Fruit fly (Drosophila melanogaster) whole organism, embryonic: ENCODE data around the gene CG14631.
A peak's percentile ranks its signal among the peaks of the same experiment; 100 is the strongest.

Source experiments
- CG10431 ChIP-seq: fragments of 200-800 bp; sonication (Bioruptor generic); optimal IDR thresholded peaks from 3 replicates; lab custom pipeline; 2018; ENCODE audit warnings: missing biosample characterization, mild to moderate bottlenecking, missing genetic modification characterization
- CG10462 ChIP-seq: fragments of 200-800 bp; sonication (Bioruptor generic); optimal IDR thresholded peaks from 2 replicates; lab custom pipeline; 2016; ENCODE audit warnings: missing biosample characterization, missing genetic modification characterization
- CG11247 ChIP-seq: fragments of 200-800 bp; sonication (Bioruptor generic); IDR thresholded peaks from 2 replicates; pipeline ENCODE4 v1.3.6; 2022; ENCODE audit warnings: missing biosample characterization, missing genetic modification characterization
- CG12104 ChIP-seq: fragments of 200-800 bp; sonication (Bioruptor generic); optimal IDR thresholded peaks from 3 replicates; lab custom pipeline; 2016; ENCODE audit warnings: missing biosample characterization, missing genetic modification characterization
- CG1233 ChIP-seq: fragments of 200-800 bp; sonication (Bioruptor generic); optimal IDR thresholded peaks from 4 replicates; lab custom pipeline; 2018; ENCODE audit warnings: missing biosample characterization, mild to moderate bottlenecking, missing genetic modification characterization
- CG13123 ChIP-seq: fragments of 200-800 bp; sonication (Bioruptor generic); optimal IDR thresholded peaks from 2 replicates; lab custom pipeline; 2016; ENCODE audit warnings: missing biosample characterization, missing genetic modification characterization
- CG13296 ChIP-seq: fragments of 200-800 bp; sonication (Bioruptor generic); optimal IDR thresholded peaks from 3 replicates; lab custom pipeline; 2018; ENCODE audit warnings: missing biosample characterization, mild to moderate bottlenecking, missing genetic modification characterization
- CG13424 ChIP-seq: fragments of 200-800 bp; sonication (Bioruptor generic); optimal IDR thresholded peaks from 2 replicates; lab custom pipeline; 2019; ENCODE audit warnings: missing biosample characterization, mild to moderate bottlenecking, missing genetic modification characterization, moderate library complexity
- CG13624 ChIP-seq: fragments of 200-800 bp; sonication (Bioruptor generic); optimal IDR thresholded peaks from 2 replicates; lab custom pipeline; 2016; ENCODE audit warnings: missing biosample characterization, missing genetic modification characterization
- CG13775 ChIP-seq: fragments of 200-800 bp; sonication (Bioruptor generic); optimal IDR thresholded peaks from 3 replicates; lab custom pipeline; 2017; ENCODE audit warnings: missing biosample characterization, mild to moderate bottlenecking, missing genetic modification characterization
- CG13894 ChIP-seq: fragments of 200-800 bp; sonication (Bioruptor generic); optimal IDR thresholded peaks from 3 replicates; lab custom pipeline; 2018; ENCODE audit warnings: missing biosample characterization, mild to moderate bottlenecking, missing genetic modification characterization, moderate library complexity
- CG14860 ChIP-seq: fragments of 200-800 bp; sonication (Bioruptor generic); IDR thresholded peaks from 3 replicates; pipeline ENCODE4 v1.3.6; 2022; ENCODE audit warnings: missing biosample characterization, missing genetic modification characterization; ENCODE audit not compliant: partially characterized antibody
- CG15011 ChIP-seq: fragments of 200-800 bp; sonication (Bioruptor generic); optimal IDR thresholded peaks from 3 replicates; lab custom pipeline; 2018; ENCODE audit warnings: missing biosample characterization, mild to moderate bottlenecking, missing genetic modification characterization
- CG15514 ChIP-seq: fragments of 200-800 bp; sonication (Bioruptor generic); optimal IDR thresholded peaks from 3 replicates; lab custom pipeline; 2017; ENCODE audit warnings: missing biosample characterization, missing genetic modification characterization, mild to moderate bottlenecking, moderate library complexity, missing genetic modification reagents
- CG1603 ChIP-seq: fragments of 200-800 bp; sonication (Bioruptor generic); optimal IDR thresholded peaks from 2 replicates; lab custom pipeline; 2019; ENCODE audit warnings: missing biosample characterization, mild to moderate bottlenecking, missing genetic modification characterization, moderate library complexity
- CG16779 ChIP-seq: fragments of 200-800 bp; sonication (Bioruptor generic); IDR thresholded peaks from 2 replicates; pipeline ENCODE4 v1.3.6; 2022; ENCODE audit warnings: missing biosample characterization, missing genetic modification characterization
- CG17385 ChIP-seq: fragments of 200-800 bp; sonication (Bioruptor generic); optimal IDR thresholded peaks from 3 replicates; lab custom pipeline; 2018; ENCODE audit warnings: missing biosample characterization, mild to moderate bottlenecking, missing genetic modification characterization
- CG17912 ChIP-seq: fragments of 200-800 bp; sonication (Bioruptor generic); optimal IDR thresholded peaks from 2 replicates; lab custom pipeline; 2018; ENCODE audit warnings: missing biosample characterization, mild to moderate bottlenecking, missing genetic modification characterization
- CG2120 ChIP-seq: fragments of 200-800 bp; sonication (Bioruptor generic); optimal IDR thresholded peaks from 3 replicates; lab custom pipeline; 2016; ENCODE audit warnings: missing biosample characterization, missing genetic modification characterization
- CG2678 ChIP-seq: fragments of 200-800 bp; sonication (Bioruptor generic); optimal IDR thresholded peaks from 3 replicates; lab custom pipeline; 2019; ENCODE audit warnings: missing biosample characterization, mild to moderate bottlenecking, missing genetic modification characterization, moderate library complexity
- CG30403 ChIP-seq: fragments of 200-800 bp; sonication (Bioruptor generic); optimal IDR thresholded peaks from 3 replicates; lab custom pipeline; 2016; ENCODE audit warnings: missing biosample characterization, missing genetic modification characterization
- CG34224 ChIP-seq: fragments of 200-800 bp; sonication (Bioruptor generic); IDR thresholded peaks from 3 replicates; pipeline ENCODE4 v1.3.6; 2022; ENCODE audit warnings: missing biosample characterization, missing genetic modification characterization; ENCODE audit not compliant: partially characterized antibody
- CG34422 ChIP-seq: fragments of 200-800 bp; sonication (Bioruptor generic); IDR thresholded peaks from 3 replicates; pipeline ENCODE4 v1.3.6; 2022; ENCODE audit warnings: missing biosample characterization, missing genetic modification characterization
- CG3995 ChIP-seq: fragments of 200-800 bp; sonication (Bioruptor generic); optimal IDR thresholded peaks from 3 replicates; lab custom pipeline; 2016; ENCODE audit warnings: missing biosample characterization, missing genetic modification characterization
- CG7928 ChIP-seq: fragments of 200-800 bp; sonication (Bioruptor generic); optimal IDR thresholded peaks from 2 replicates; lab custom pipeline; 2017; ENCODE audit warnings: missing biosample characterization, mild to moderate bottlenecking, missing genetic modification characterization
- Fer3 ChIP-seq: fragments of 200-800 bp; sonication (Bioruptor generic); optimal IDR thresholded peaks from 2 replicates; lab custom pipeline; 2018; ENCODE audit warnings: missing biosample characterization, mild to moderate bottlenecking, missing genetic modification characterization, moderate library complexity
- Meics ChIP-seq: fragments of 200-800 bp; sonication (Bioruptor generic); optimal IDR thresholded peaks from 2 replicates; lab custom pipeline; 2017; ENCODE audit warnings: missing biosample characterization, mild to moderate bottlenecking, missing genetic modification characterization
- Nf-YA ChIP-seq: fragments of 200-800 bp; sonication (Bioruptor generic); IDR thresholded peaks from 2 replicates; pipeline ENCODE4 v1.3.6; 2022; ENCODE audit warnings: missing biosample characterization, missing genetic modification characterization
- Sox100B ChIP-seq: fragments of 200-800 bp; sonication (Bioruptor generic); optimal IDR thresholded peaks from 3 replicates; lab custom pipeline; 2018; ENCODE audit warnings: missing biosample characterization, mild to moderate bottlenecking, missing genetic modification characterization
- Sox102F ChIP-seq: fragments of 200-800 bp; sonication (Bioruptor generic); optimal IDR thresholded peaks from 2 replicates; lab custom pipeline; 2018; ENCODE audit warnings: missing biosample characterization, mild to moderate bottlenecking, missing genetic modification characterization, moderate library complexity
- Tbp ChIP-seq: fragments of >200 bp; optimal IDR thresholded peaks from 2 replicates; lab custom pipeline; 2018; ENCODE audit warnings: missing biosample characterization, missing genetic modification characterization
- ap ChIP-seq: fragments of 200-800 bp; sonication (Bioruptor generic); IDR thresholded peaks from 2 replicates; pipeline ENCODE4 v1.3.6; 2022; ENCODE audit warnings: missing biosample characterization, missing genetic modification characterization
- cwo ChIP-seq: fragments of 200-800 bp; sonication (Bioruptor generic); optimal IDR thresholded peaks from 3 replicates; lab custom pipeline; 2017; ENCODE audit warnings: missing biosample characterization, missing genetic modification characterization, mild to moderate bottlenecking, moderate library complexity, missing genetic modification reagents
- eyg ChIP-seq: fragments of 200-800 bp; sonication (Bioruptor generic); optimal IDR thresholded peaks from 3 replicates; lab custom pipeline; 2016; ENCODE audit warnings: missing biosample characterization, missing genetic modification characterization
- fd102C ChIP-seq: fragments of 200-800 bp; sonication (Bioruptor generic); optimal IDR thresholded peaks from 2 replicates; lab custom pipeline; 2018; ENCODE audit warnings: missing biosample characterization, mild to moderate bottlenecking, missing genetic modification characterization, moderate library complexity
- gcm ChIP-seq: fragments of 200-800 bp; sonication (Bioruptor generic); optimal IDR thresholded peaks from 2 replicates; lab custom pipeline; 2019; ENCODE audit warnings: missing biosample characterization, mild to moderate bottlenecking, missing genetic modification characterization, moderate library complexity
- gem ChIP-seq: fragments of 200-800 bp; sonication (Bioruptor generic); optimal IDR thresholded peaks from 2 replicates; lab custom pipeline; 2019; ENCODE audit warnings: missing biosample characterization, mild to moderate bottlenecking, missing genetic modification characterization, moderate library complexity
- hb ChIP-seq: fragments of 200-800 bp; sonication (Bioruptor generic); IDR thresholded peaks from 3 replicates; pipeline ENCODE4 v1.3.6; 2022; ENCODE audit warnings: missing biosample characterization, missing genetic modification characterization; ENCODE audit not compliant: partially characterized antibody
- hbn ChIP-seq: fragments of 200-800 bp; sonication (Bioruptor generic); IDR thresholded peaks from 2 replicates; pipeline ENCODE4 v1.3.6; 2022; ENCODE audit warnings: missing biosample characterization, missing genetic modification characterization; ENCODE audit not compliant: partially characterized antibody
- nerfin-1 ChIP-seq: fragments of 200-800 bp; sonication (Bioruptor generic); optimal IDR thresholded peaks from 3 replicates; lab custom pipeline; 2019; ENCODE audit warnings: missing biosample characterization, mild to moderate bottlenecking, missing genetic modification characterization, moderate library complexity
- salm ChIP-seq: fragments of 200-800 bp; sonication (Bioruptor generic); optimal IDR thresholded peaks from 2 replicates; lab custom pipeline; 2018; ENCODE audit warnings: missing biosample characterization, mild to moderate bottlenecking, missing genetic modification characterization
- scrt ChIP-seq: fragments of 200-800 bp; sonication (Bioruptor generic); optimal IDR thresholded peaks from 2 replicates; lab custom pipeline; 2018; ENCODE audit warnings: missing biosample characterization, mild to moderate bottlenecking, missing genetic modification characterization, moderate library complexity
- sna ChIP-seq: fragments of 200-800 bp; sonication (Bioruptor generic); IDR thresholded peaks from 2 replicates; pipeline ENCODE4 v1.3.6; 2022; ENCODE audit warnings: missing biosample characterization, missing genetic modification characterization; ENCODE audit not compliant: partially characterized antibody
- so ChIP-seq: fragments of 200-800 bp; sonication (Bioruptor generic); IDR thresholded peaks from 3 replicates; pipeline ENCODE4 v1.3.6; 2022; ENCODE audit warnings: missing biosample characterization, missing genetic modification characterization
- stwl ChIP-seq: fragments of 200-800 bp; sonication (Bioruptor generic); optimal IDR thresholded peaks from 3 replicates; lab custom pipeline; 2018; ENCODE audit warnings: missing biosample characterization, mild to moderate bottlenecking, missing genetic modification characterization, moderate library complexity
- toy ChIP-seq: fragments of 200-800 bp; sonication (Bioruptor generic); IDR thresholded peaks from 2 replicates; pipeline ENCODE4 v1.3.6; 2022; ENCODE audit warnings: missing biosample characterization, missing genetic modification characterization
- trh ChIP-seq: fragments of 200-800 bp; sonication (Bioruptor generic); optimal IDR thresholded peaks from 2 replicates; lab custom pipeline; 2016; ENCODE audit warnings: missing biosample characterization, missing genetic modification characterization
- wor ChIP-seq: fragments of 200-800 bp; sonication (Bioruptor generic); IDR thresholded peaks from 2 replicates; pipeline ENCODE4 v1.3.6; 2022; ENCODE audit warnings: missing biosample characterization, missing genetic modification characterization

Gene CG14631

DNA sequence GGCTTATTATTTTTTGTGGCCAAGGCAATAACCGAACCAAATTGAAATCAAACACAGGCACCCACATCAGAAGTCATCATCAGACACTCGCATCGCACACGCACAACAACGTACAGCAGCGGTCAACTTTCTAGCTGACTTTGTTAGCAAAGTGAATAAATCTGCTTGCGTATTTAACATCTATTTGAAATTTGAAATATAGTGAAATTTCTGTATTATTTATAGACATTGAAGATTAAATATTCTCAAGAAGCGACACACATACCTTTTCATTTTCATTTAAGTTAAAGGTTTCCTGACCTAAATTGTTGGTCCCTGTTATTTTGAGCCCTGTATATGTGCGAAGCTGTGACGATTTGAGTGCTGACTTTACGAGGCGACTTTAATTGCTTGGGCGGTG lies 13.0 kb upstream of the CG14631 start (continued):
- no peak for TF ChIP-seq CG13775
- TF ChIP-seq so (GFP tag; lab: Robert Waterston, UW): no peak
- TF ChIP-seq hbn (GFP tag; lab: Robert Waterston, UW): no peak
- no peak for TF ChIP-seq Nf-YA (GFP tag; lab: Robert Waterston, UW)
- no peak for TF ChIP-seq hb (GFP tag; lab: Robert Waterston, UW)
- no peak for TF ChIP-seq CG13123 (GFP tag; lab: Kevin White, UChicago)
- TF ChIP-seq CG2678 (tag; lab: Kevin White, UChicago): peak; percentile 24
- TF ChIP-seq eyg (GFP tag; lab: Kevin White, UChicago): no peak
- TF ChIP-seq trh (GFP tag; lab: Kevin White, UChicago): no peak
- peak; percentile 13 for TF ChIP-seq gem (tag; lab: Kevin White, UChicago)
- TF ChIP-seq wor (GFP tag; lab: Robert Waterston, UW): no peak

DNA sequence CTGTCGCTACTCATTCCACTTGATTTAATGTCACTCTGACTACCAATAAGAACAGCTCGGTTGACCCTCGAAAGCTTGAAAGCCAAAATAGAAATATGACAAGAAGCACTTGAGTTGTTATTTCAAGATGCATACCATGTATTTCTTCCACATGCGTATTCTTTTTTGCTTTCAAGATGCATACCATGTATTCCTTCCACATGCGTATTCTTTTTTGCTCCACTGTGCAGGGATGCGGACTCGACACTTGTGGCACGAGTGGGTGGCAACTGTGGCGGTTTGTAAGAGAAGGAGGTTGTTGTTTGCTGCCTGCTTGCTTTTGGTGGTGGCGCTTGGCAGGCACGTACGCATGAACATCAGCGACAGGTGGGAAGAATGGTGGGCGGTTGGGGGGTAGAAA lies 5.7 kb upstream of the CG14631 start:
- TF ChIP-seq CG34224 (GFP tag; lab: Robert Waterston, UW) (no peak), sna (GFP tag; lab: Robert Waterston, UW) (no peak), scrt (GFP tag; lab: Kevin White, UChicago) (peak; percentile 32), ap (GFP tag; lab: Robert Waterston, UW) (no peak), CG13894 (no peak), CG16779 (GFP tag; lab: Robert Waterston, UW) (no peak), CG13424 (no peak), CG15011 (GFP tag; lab: Kevin White, UChicago) (no peak), CG30403 (GFP tag; lab: Kevin White, UChicago) (no peak), CG14860 (GFP tag; lab: Robert Waterston, UW) (no peak), CG2120 (GFP tag; lab: Kevin White, UChicago) (no peak), CG13296 (no peak), CG10431 (GFP tag; lab: Kevin White, UChicago) (peak; percentile 54), gcm (GFP tag; lab: Kevin White, UChicago) (no peak), cwo (no peak), toy (GFP tag; lab: Robert Waterston, UW) (no peak), CG15514 (GFP tag; lab: Kevin White, UChicago) (no peak), CG10462 (GFP tag; lab: Kevin White, UChicago) (no peak), Sox102F (GFP tag; lab: Kevin White, UChicago) (no peak), nerfin-1 (peak; percentile 61)
- TF ChIP-seq, all 482 proteins: peak for 3

DNA sequence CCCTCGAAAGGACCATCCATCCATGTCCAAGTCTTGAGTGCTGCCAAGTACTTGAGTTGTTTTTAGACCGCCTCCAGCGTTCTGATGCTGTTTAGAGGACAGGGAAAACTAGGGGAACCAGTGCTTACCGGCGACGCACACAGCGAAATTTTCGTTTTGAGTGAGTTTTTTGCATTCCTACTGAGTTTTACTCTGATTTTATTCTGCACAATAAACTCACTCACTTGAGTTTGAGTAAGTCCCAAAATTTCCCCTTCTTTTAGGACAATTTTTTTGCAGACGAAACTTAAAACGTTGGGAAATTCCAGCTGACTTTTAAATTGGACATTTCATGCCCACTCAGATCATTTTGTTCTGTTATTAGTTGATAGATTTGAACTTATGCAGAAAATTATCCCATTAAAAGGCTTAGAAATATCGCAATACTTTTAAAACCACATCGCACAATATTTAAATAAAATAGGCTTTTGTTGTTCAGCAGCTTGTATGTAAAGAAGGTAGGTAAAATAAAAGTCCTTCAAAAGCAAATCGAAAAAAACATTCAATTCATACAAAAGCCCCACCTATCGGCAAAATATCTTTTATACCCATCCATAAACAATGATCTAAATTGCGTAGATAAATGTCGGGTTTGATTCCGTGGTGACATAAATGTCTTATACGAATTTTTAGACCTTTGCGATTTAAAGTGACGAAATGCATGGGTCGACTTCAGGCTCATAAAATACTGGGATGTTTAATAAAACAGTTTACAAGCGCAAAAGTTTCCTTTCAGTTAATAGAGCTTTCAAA lies 2.2 kb upstream of the CG14631 start:
- TF ChIP-seq Tbp (GFP tag; lab: Kevin White, UChicago) (no peak), CG13624 (GFP tag; lab: Kevin White, UChicago) (no peak), Meics (GFP tag; lab: Kevin White, UChicago) (no peak), CG1233 (GFP tag; lab: Kevin White, UChicago) (no peak), CG17912 (no peak), CG12104 (GFP tag; lab: Kevin White, UChicago) (no peak), CG1603 (peak; percentile 21), CG34422 (GFP tag; lab: Robert Waterston, UW) (no peak), Fer3 (tag; lab: Kevin White, UChicago) (no peak), Sox100B (no peak), CG7928 (GFP tag; lab: Kevin White, UChicago) (no peak), CG3995 (no peak), fd102C (GFP tag; lab: Kevin White, UChicago) (no peak), CG11247 (GFP tag; lab: Robert Waterston, UW) (no peak), salm (tag; lab: Kevin White, UChicago) (no peak), stwl (peak; percentile 10), CG17385 (GFP tag; lab: Kevin White, UChicago) (no peak)
